Worm (Caenorhabditis elegans) whole organism, early embryonic: ENCODE data around the gene orc-5.

ENCODE experiments used
- F13C5.2 ChIP-seq: sonication (generic microtip); optimal IDR thresholded peaks from 2 replicates; lab custom pipeline; 2017; ENCODE audit warnings: mild to moderate bottlenecking, missing genetic modification characterization, inconsistent platforms, missing compliant biosample characterization
- aly-1 ChIP-seq: sonication (generic microtip); optimal IDR thresholded peaks from 2 replicates; lab custom pipeline; 2016; ENCODE audit warnings: missing genetic modification characterization, missing compliant biosample characterization
- ama-1 ChIP-seq: fragments of 150-350 bp; optimal IDR thresholded peaks from 2 replicates; lab custom pipeline; 2014
- ets-7 ChIP-seq: sonication (generic microtip); optimal IDR thresholded peaks from 2 replicates; lab custom pipeline; 2016; ENCODE audit warnings: missing genotype, missing genetic modification characterization, missing compliant biosample characterization
- flt-1 ChIP-seq: fragments of 200-800 bp; sonication (Bioruptor generic); IDR thresholded peaks from 2 replicates; pipeline ENCODE4 v1.3.6; 2022; ENCODE audit warnings: missing genetic modification characterization, missing compliant biosample characterization
- hmbx-1 ChIP-seq: sonication (generic microtip); optimal IDR thresholded peaks from 2 replicates; lab custom pipeline; 2016; ENCODE audit warnings: mild to moderate bottlenecking, missing genetic modification characterization, missing compliant biosample characterization
- hmg-4 ChIP-seq: fragments of 200-800 bp; sonication (Bioruptor generic); optimal IDR thresholded peaks from 2 replicates; lab custom pipeline; 2018; ENCODE audit warnings: mild to moderate bottlenecking, missing genetic modification characterization, missing compliant biosample characterization
- sea-1 ChIP-seq: fragments of 200-800 bp; sonication (Bioruptor generic); conservative IDR thresholded peaks from 2 replicates; pipeline ENCODE4 v1.3.6; 2022; ENCODE audit warnings: missing genetic modification characterization, missing compliant biosample characterization

ce11 chrIV:10764206-10764605, 29.8 kb upstream of the orc-5 start, which contains the start of gene T25B9.11:
- TF ChIP-seq sea-1 (GFP tag; lab: Robert Waterston, UW) (no peak), ama-1 (lab: Kevin White, UChicago) (no peak), hmg-4 (GFP tag; lab: Kevin White, UChicago) (no peak), flt-1 (GFP tag; lab: Robert Waterston, UW) (no peak), ets-7 (tag; lab: Kevin White, UChicago) (no peak), aly-1 (tag; lab: Kevin White, UChicago) (no peak), F13C5.2 (tag; lab: Kevin White, UChicago) (no peak), hmbx-1 (no peak)
